Worm (Caenorhabditis elegans) whole organism, mixed stage, embryonic: ENCODE measurements around the gene ZK1248.11.

Experiments used
- ces-1 ChIP-seq: fragments of 150-350 bp; optimal IDR thresholded peaks from 2 replicates; lab custom pipeline; 2014; ENCODE audit warnings: missing biosample characterization, missing genetic modification reagents, missing genetic modification characterization
- lin-13 ChIP-seq: fragments of 150-350 bp; optimal IDR thresholded peaks from 2 replicates; lab custom pipeline; 2014; ENCODE audit warnings: missing biosample characterization, missing genetic modification characterization
- lsy-2 ChIP-seq: fragments of 150-350 bp; optimal IDR thresholded peaks from 2 replicates; lab custom pipeline; 2014; ENCODE audit warnings: missing biosample characterization, missing genetic modification characterization
- mep-1 ChIP-seq: fragments of 150-350 bp; optimal IDR thresholded peaks from 2 replicates; lab custom pipeline; 2017; ENCODE audit warnings: missing biosample characterization, missing genetic modification reagents, missing genetic modification characterization, inconsistent platforms
- nhr-237 ChIP-seq: fragments of 150-350 bp; optimal IDR thresholded peaks from 2 replicates; lab custom pipeline; 2014; ENCODE audit warnings: missing biosample characterization, missing genetic modification characterization
- nhr-76 ChIP-seq: sonication (generic microtip); optimal IDR thresholded peaks from 2 replicates; lab custom pipeline; 2017; ENCODE audit warnings: missing biosample characterization, missing genetic modification characterization
- pha-4 ChIP-seq: fragments of 150-350 bp; optimal IDR thresholded peaks from 2 replicates; lab custom pipeline; 2018; ENCODE audit warnings: missing biosample characterization, missing genetic modification reagents, missing genetic modification characterization
- snpc-4 ChIP-seq: fragments of 150-350 bp; optimal IDR thresholded peaks from 2 replicates; lab custom pipeline; 2014; ENCODE audit warnings: missing biosample characterization, missing genetic modification characterization
- tbx-8 ChIP-seq: fragments of 200-800 bp; sonication (Bioruptor generic); optimal IDR thresholded peaks from 2 replicates; lab custom pipeline; 2018; ENCODE audit warnings: mild to moderate bottlenecking, missing genetic modification characterization, moderate library complexity, missing compliant biosample characterization
- unc-39 ChIP-seq: fragments of 150-350 bp; optimal IDR thresholded peaks from 2 replicates; lab custom pipeline; 2014; ENCODE audit warnings: missing biosample characterization, missing genetic modification characterization
- unc-62 ChIP-seq: fragments of 150-350 bp; optimal IDR thresholded peaks from 2 replicates; lab custom pipeline; 2014; ENCODE audit warnings: missing biosample characterization, missing genetic modification reagents, missing genetic modification characterization
- ztf-11 ChIP-seq: fragments of 150-350 bp; optimal IDR thresholded peaks from 2 replicates; lab custom pipeline; 2014; ENCODE audit warnings: missing biosample characterization, missing genetic modification characterization

DNA sequence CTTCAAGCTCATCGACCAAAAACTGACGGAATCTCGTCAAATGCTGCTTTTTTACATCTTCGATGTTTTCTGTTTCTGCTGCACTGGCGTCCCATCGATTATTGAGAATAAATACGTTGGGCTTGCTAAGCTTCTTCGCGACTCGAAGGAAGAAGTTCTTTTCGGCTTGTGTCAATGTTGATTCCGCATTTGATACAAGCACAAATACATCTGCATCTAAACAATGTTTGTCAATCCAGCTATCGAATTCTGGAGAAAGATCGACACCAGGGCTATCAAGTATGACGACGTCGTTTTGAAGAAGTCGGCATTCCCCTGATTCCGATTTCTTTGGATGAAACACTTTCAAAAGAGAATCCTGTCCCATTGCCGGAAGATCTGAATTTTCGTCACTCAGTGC lies 6.8 kb upstream of the ZK1248.11 start:
- TF ChIP-seq unc-62 (no peak), lsy-2 (tag; lab: Kevin White, UChicago) (no peak), nhr-76 (tag; lab: Kevin White, UChicago) (no peak), pha-4 (tag; lab: Kevin White, UChicago) (no peak), ztf-11 (tag; lab: Kevin White, UChicago) (no peak), ces-1 (GFP tag; lab: Kevin White, UChicago) (no peak), unc-39 (tag; lab: Kevin White, UChicago) (no peak), mep-1 (tag; lab: Kevin White, UChicago) (no peak), lin-13 (tag; lab: Kevin White, UChicago) (no peak), snpc-4 (tag; lab: Kevin White, UChicago) (no peak), tbx-8 (GFP tag; lab: Kevin White, UChicago) (no peak), nhr-237 (tag; lab: Kevin White, UChicago) (no peak)
